Worm (Caenorhabditis elegans) whole organism, midembryonic: ENCODE measurements around the gene H01G02.3.

Experiments
- T22C8.4 ChIP-seq: fragments of 200-800 bp; sonication (Bioruptor generic); IDR thresholded peaks from 2 replicates; pipeline ENCODE4 v1.3.6; 2022; ENCODE audit warnings: missing genetic modification characterization, missing compliant biosample characterization
- cog-1 ChIP-seq: sonication (generic microtip); optimal IDR thresholded peaks from 2 replicates; lab custom pipeline; 2016; ENCODE audit warnings: missing genetic modification characterization, missing compliant biosample characterization
- flt-1 ChIP-seq: fragments of 200-800 bp; sonication (Bioruptor generic); IDR thresholded peaks from 2 replicates; pipeline ENCODE4 v1.3.6; 2022; ENCODE audit warnings: missing genetic modification characterization, missing compliant biosample characterization
- klf-2 ChIP-seq: fragments of 200-800 bp; sonication (Bioruptor generic); conservative IDR thresholded peaks from 2 replicates; pipeline ENCODE4 v1.3.6; 2022; ENCODE audit warnings: missing genetic modification reagents, missing genetic modification characterization, missing compliant biosample characterization
- med-1 ChIP-seq: sonication (generic microtip); optimal IDR thresholded peaks from 2 replicates; lab custom pipeline; 2017; ENCODE audit warnings: missing genetic modification characterization, mild to moderate bottlenecking, missing compliant biosample characterization, antibody characterized with exemption, missing genetic modification reagents; ENCODE audit not compliant: insufficient read depth
- ref-1 ChIP-seq: fragments of 200-800 bp; sonication (Bioruptor generic); conservative IDR thresholded peaks from 2 replicates; pipeline ENCODE4 v1.3.6; 2022; ENCODE audit warnings: missing genetic modification reagents, missing genetic modification characterization, missing compliant biosample characterization
- tab-1 ChIP-seq: fragments of 200-800 bp; sonication (Bioruptor generic); IDR thresholded peaks from 2 replicates; pipeline ENCODE4 v1.3.6; 2022; ENCODE audit warnings: missing genetic modification characterization, missing compliant biosample characterization
- ztf-23 ChIP-seq: fragments of 200-800 bp; sonication (Bioruptor generic); IDR thresholded peaks from 2 replicates; pipeline ENCODE4 v1.3.6; 2022; ENCODE audit warnings: missing genetic modification reagents, missing genetic modification characterization, missing compliant biosample characterization
- ztf-29 ChIP-seq: fragments of 200-800 bp; sonication (Bioruptor generic); IDR thresholded peaks from 2 replicates; pipeline ENCODE4 v1.3.6; 2022; ENCODE audit warnings: missing genetic modification reagents, missing genetic modification characterization, missing compliant biosample characterization

ce11 chrIV:11799240-11799639, 6.8 kb upstream of the H01G02.3 start:
- no peak for TF ChIP-seq flt-1 (GFP tag; lab: Robert Waterston, UW)
- TF ChIP-seq cog-1 (tag; lab: Kevin White, UChicago) = no peak
- TF ChIP-seq med-1 (GFP tag; lab: Kevin White, UChicago) = no peak
- no peak for TF ChIP-seq ztf-23 (GFP tag; lab: Robert Waterston, UW)
- no peak for TF ChIP-seq tab-1 (GFP tag; lab: Robert Waterston, UW)
- no peak for TF ChIP-seq ztf-29
- TF ChIP-seq T22C8.4 (GFP tag; lab: Robert Waterston, UW) = no peak
- TF ChIP-seq ref-1 (GFP tag; lab: Robert Waterston, UW) = no peak
- TF ChIP-seq klf-2 (GFP tag; lab: Robert Waterston, UW) = no peak
